Worm (Caenorhabditis elegans) whole organism, L3 larva: ENCODE data around the gene str-145.

Experiments used
- R02D3.7 ChIP-seq: fragments of 150-350 bp; optimal IDR thresholded peaks from 2 replicates; lab custom pipeline; 2014; ENCODE audit warnings: missing biosample characterization, missing genetic modification characterization
- ZK546.5 ChIP-seq: sonication (generic microtip); optimal IDR thresholded peaks from 2 replicates; lab custom pipeline; 2017; ENCODE audit warnings: missing biosample characterization, missing genetic modification characterization
- ama-1 ChIP-seq: fragments of 150-350 bp; optimal IDR thresholded peaks from 2 replicates; lab custom pipeline; 2018
- ceh-16 ChIP-seq: sonication (generic microtip); optimal IDR thresholded peaks from 2 replicates; lab custom pipeline; 2017; ENCODE audit warnings: missing biosample characterization, missing genetic modification characterization
- ceh-82 ChIP-seq: fragments of 150-350 bp; optimal IDR thresholded peaks from 2 replicates; lab custom pipeline; 2014; ENCODE audit warnings: missing biosample characterization, missing genetic modification characterization
- daf-12 ChIP-seq: fragments of 150-350 bp; optimal IDR thresholded peaks from 2 replicates; lab custom pipeline; 2014; ENCODE audit warnings: missing biosample characterization, missing genetic modification reagents, missing genetic modification characterization
- egl-27 ChIP-seq: sonication (generic microtip); optimal IDR thresholded peaks from 4 replicates; lab custom pipeline; 2017; ENCODE audit warnings: missing biosample characterization, missing genetic modification reagents, missing genetic modification characterization
- egl-5 ChIP-seq: fragments of 150-350 bp; optimal IDR thresholded peaks from 2 replicates; lab custom pipeline; 2017; ENCODE audit warnings: missing biosample characterization, missing genetic modification reagents, missing genetic modification characterization, inconsistent platforms
- elt-1 ChIP-seq: fragments of 150-350 bp; optimal IDR thresholded peaks from 2 replicates; lab custom pipeline; 2014; ENCODE audit warnings: missing biosample characterization, missing genetic modification characterization
- elt-2 ChIP-seq: sonication (generic microtip); optimal IDR thresholded peaks from 2 replicates; lab custom pipeline; 2016; ENCODE audit warnings: missing genetic modification reagents, mild to moderate bottlenecking, missing genetic modification characterization, missing compliant biosample characterization
- elt-3 ChIP-seq, 3 experiments: fragments of 150-350 bp in 1 of 3; sonication (generic microtip) in 2 of 3; optimal IDR thresholded peaks; 2 replicates in 2 of 3; 4 replicates in 1 of 3; lab custom pipeline; 2014 to 2017; ENCODE audit warnings: missing biosample characterization in 3 of 3, missing genetic modification characterization in 3 of 3
- fkh-10 ChIP-seq: sonication (generic microtip); optimal IDR thresholded peaks from 2 replicates; lab custom pipeline; 2017; ENCODE audit warnings: missing biosample characterization, missing genetic modification reagents, missing genetic modification characterization
- fkh-2 ChIP-seq: fragments of 150-350 bp; optimal IDR thresholded peaks from 2 replicates; lab custom pipeline; 2014; ENCODE audit warnings: missing biosample characterization, missing genetic modification reagents, missing genetic modification characterization
- fos-1 ChIP-seq: fragments of 150-350 bp; optimal IDR thresholded peaks from 2 replicates; lab custom pipeline; 2014; ENCODE audit warnings: missing biosample characterization, missing genetic modification characterization
- hmg-11 ChIP-seq: sonication (generic microtip); optimal IDR thresholded peaks from 2 replicates; lab custom pipeline; 2016; ENCODE audit warnings: missing genetic modification characterization, missing compliant biosample characterization
- jun-1 ChIP-seq: fragments of 150-350 bp; optimal IDR thresholded peaks from 2 replicates; lab custom pipeline; 2014; ENCODE audit warnings: missing biosample characterization, missing genetic modification reagents, missing genetic modification characterization
- lin-15B ChIP-seq: fragments of 150-350 bp; optimal IDR thresholded peaks from 2 replicates; lab custom pipeline; 2014; ENCODE audit warnings: missing biosample characterization, missing genetic modification characterization
- lsy-12 ChIP-seq: sonication (generic microtip); optimal IDR thresholded peaks from 2 replicates; lab custom pipeline; 2016; ENCODE audit warnings: mild to moderate bottlenecking, missing genetic modification characterization, missing compliant biosample characterization
- mdl-1 ChIP-seq: fragments of 150-350 bp; optimal IDR thresholded peaks from 2 replicates; lab custom pipeline; 2014; ENCODE audit warnings: missing biosample characterization, missing genetic modification characterization
- nfya-1 ChIP-seq: sonication (generic microtip); optimal IDR thresholded peaks from 2 replicates; lab custom pipeline; 2017; ENCODE audit warnings: missing genetic modification characterization, mild to moderate bottlenecking, missing compliant biosample characterization, antibody characterized with exemption, moderate library complexity; ENCODE audit not compliant: insufficient read depth
- nhr-11 ChIP-seq: fragments of 150-350 bp; optimal IDR thresholded peaks from 2 replicates; lab custom pipeline; 2014; ENCODE audit warnings: missing biosample characterization, missing genetic modification characterization
- nhr-12 ChIP-seq: fragments of 150-350 bp; optimal IDR thresholded peaks from 2 replicates; lab custom pipeline; 2014; ENCODE audit warnings: missing biosample characterization, missing genetic modification characterization
- nhr-23 ChIP-seq: fragments of 150-350 bp; optimal IDR thresholded peaks from 2 replicates; lab custom pipeline; 2014; ENCODE audit warnings: missing biosample characterization, missing genetic modification reagents, missing genetic modification characterization
- nhr-25 ChIP-seq: sonication (generic microtip); optimal IDR thresholded peaks from 2 replicates; lab custom pipeline; 2017; ENCODE audit warnings: missing biosample characterization, missing genetic modification characterization
- nhr-43 ChIP-seq: sonication (generic microtip); optimal IDR thresholded peaks from 2 replicates; lab custom pipeline; 2016; ENCODE audit warnings: mild to moderate bottlenecking, missing genetic modification characterization, missing compliant biosample characterization; ENCODE audit not compliant: poor library complexity, severe bottlenecking
- nhr-67 ChIP-seq: fragments of 150-350 bp; optimal IDR thresholded peaks from 2 replicates; lab custom pipeline; 2014; ENCODE audit warnings: missing biosample characterization, missing genetic modification characterization
- nhr-76 ChIP-seq: fragments of 150-350 bp; sonication (generic microtip); optimal IDR thresholded peaks from 5 replicates; lab custom pipeline; 2014; ENCODE audit warnings: missing biosample characterization, missing genetic modification characterization
- pha-4 ChIP-seq: fragments of 150-350 bp; optimal IDR thresholded peaks from 2 replicates; lab custom pipeline; 2014; ENCODE audit warnings: missing biosample characterization, missing genetic modification reagents, missing genetic modification characterization
- pqm-1 ChIP-seq: fragments of 150-350 bp; optimal IDR thresholded peaks from 2 replicates; lab custom pipeline; 2017; ENCODE audit warnings: missing biosample characterization, missing genetic modification characterization, inconsistent platforms
- sea-2 ChIP-seq: fragments of 150-350 bp; sonication (generic microtip); optimal IDR thresholded peaks from 4 replicates; lab custom pipeline; 2014; ENCODE audit warnings: missing biosample characterization, missing genetic modification reagents, missing genetic modification characterization
- skn-1 ChIP-seq: fragments of 150-350 bp; optimal IDR thresholded peaks from 2 replicates; lab custom pipeline; 2014; ENCODE audit warnings: missing biosample characterization, missing genetic modification characterization
- tbx-2 ChIP-seq: sonication (generic microtip); optimal IDR thresholded peaks from 2 replicates; lab custom pipeline; 2016; ENCODE audit warnings: mild to moderate bottlenecking, missing genetic modification characterization, missing compliant biosample characterization
- unc-39 ChIP-seq: sonication (generic microtip); optimal IDR thresholded peaks from 4 replicates; lab custom pipeline; 2017; ENCODE audit warnings: missing biosample characterization, missing genetic modification characterization
- unc-62 ChIP-seq: fragments of 150-350 bp; sonication (generic microtip); optimal IDR thresholded peaks from 4 replicates; lab custom pipeline; 2014; ENCODE audit warnings: missing biosample characterization, missing genetic modification reagents, missing genetic modification characterization
- ztf-11 ChIP-seq: fragments of 150-350 bp; optimal IDR thresholded peaks from 2 replicates; lab custom pipeline; 2014; ENCODE audit warnings: missing biosample characterization, missing genetic modification characterization
- ztf-4 ChIP-seq: fragments of 150-350 bp; optimal IDR thresholded peaks from 2 replicates; lab custom pipeline; 2014; ENCODE audit warnings: missing biosample characterization, missing genetic modification characterization

The str-145 gene

DNA sequence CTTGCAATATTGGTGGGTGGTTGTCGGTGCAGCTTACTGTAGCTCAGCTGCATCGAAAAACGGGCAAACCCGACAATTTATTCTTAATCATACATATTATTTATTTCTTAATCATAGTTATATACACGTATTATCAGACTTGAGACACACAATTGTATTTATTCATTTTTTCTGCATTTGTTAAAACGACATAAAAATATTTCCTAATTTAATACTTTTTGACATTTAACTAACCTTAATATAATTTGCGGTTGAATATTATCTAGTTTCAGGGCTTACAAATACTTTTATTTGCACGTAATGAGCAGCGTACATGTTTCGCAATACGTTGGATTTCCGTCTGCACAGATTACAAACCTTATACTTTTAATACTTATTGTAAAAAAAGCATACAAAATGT, 39.8 kb downstream of the str-145 start, which contains the start of gene str-138:
TSS of gene str-138 (plus strand) at position 301 of the 400 bp plus-strand sequence.
- no peak for TF ChIP-seq fkh-10 (GFP tag; lab: Kevin White, UChicago)

DNA sequence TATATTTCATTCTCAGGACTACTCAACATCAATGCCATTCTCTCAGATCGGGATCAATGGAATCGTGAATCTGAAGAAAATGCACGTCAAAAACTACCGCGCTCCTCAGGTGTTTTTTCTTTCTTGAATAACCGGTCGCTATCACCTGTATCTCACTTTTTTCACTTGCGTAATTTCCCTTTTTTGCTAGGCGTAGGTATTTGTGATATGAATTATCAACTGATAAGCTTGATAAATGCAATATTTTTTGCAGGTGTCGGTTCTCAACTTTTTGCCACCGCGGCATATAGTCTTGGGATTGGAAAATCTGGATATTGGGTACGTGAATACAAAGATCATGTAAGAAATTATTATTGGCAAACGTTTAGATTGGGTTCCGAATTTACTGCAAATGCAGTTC, 43.0 kb downstream of the str-145 start:
- TF ChIP-seq fkh-2 (tag; lab: Kevin White, UChicago) (no peak), lsy-12 (tag; lab: Kevin White, UChicago) (no peak), jun-1 (no peak), pha-4 (tag; lab: Kevin White, UChicago) (no peak), nfya-1 (tag; lab: Kevin White, UChicago) (no peak), elt-1 (tag; lab: Kevin White, UChicago) (no peak), egl-5 (tag; lab: Kevin White, UChicago) (no peak), skn-1 (no peak), nhr-43 (no peak), egl-27 (tag; lab: Kevin White, UChicago) (no peak), ztf-4 (tag; lab: Kevin White, UChicago) (no peak), daf-12 (tag; lab: Kevin White, UChicago) (no peak), ceh-16 (tag; lab: Kevin White, UChicago) (no peak), elt-3 (tag; optimal IDR thresholded peaks at IDR 0.05; lab: Kevin White, UChicago) (no peak), ZK546.5 (no peak)

- no peak for TF ChIP-seq unc-39 (tag; lab: Kevin White, UChicago)
- TF ChIP-seq nhr-43 = no peak
- no peak for TF ChIP-seq egl-5 (tag; lab: Kevin White, UChicago)
- no peak for TF ChIP-seq ztf-11 (tag; lab: Kevin White, UChicago)
- TF ChIP-seq nhr-25 = no peak
- TF ChIP-seq nhr-67 (tag; lab: Kevin White, UChicago) = no peak
- no peak for TF ChIP-seq unc-62 (GFP tag; lab: Kevin White, UChicago)
- no peak for TF ChIP-seq ceh-82
- TF ChIP-seq ama-1 (lab: Kevin White, UChicago) = no peak
- TF ChIP-seq lin-15B (tag; lab: Kevin White, UChicago) = no peak
- no peak for TF ChIP-seq sea-2 (GFP tag; lab: Kevin White, UChicago)
- TF ChIP-seq nhr-76 (tag; lab: Kevin White, UChicago) = no peak
- TF ChIP-seq daf-12 (tag; lab: Kevin White, UChicago) = no peak
- no peak for TF ChIP-seq tbx-2 (tag; lab: Kevin White, UChicago)
- TF ChIP-seq elt-3 (tag; optimal IDR thresholded peaks at IDR 0.05; lab: Kevin White, UChicago) = no peak
- TF ChIP-seq nhr-23 (tag; lab: Kevin White, UChicago) = no peak
- TF ChIP-seq jun-1 = no peak
- TF ChIP-seq skn-1 = no peak
- TF ChIP-seq pha-4 (tag; lab: Kevin White, UChicago) = no peak
- TF ChIP-seq, all 47 proteins: peak for 0
Observed at ce11 chrV:8054130-8054529, 44.0 kb downstream of the str-145 start, which contains the start of gene ZC513.2. ZC513.2 (plus strand) TSS chrV:8054430.

DNA sequence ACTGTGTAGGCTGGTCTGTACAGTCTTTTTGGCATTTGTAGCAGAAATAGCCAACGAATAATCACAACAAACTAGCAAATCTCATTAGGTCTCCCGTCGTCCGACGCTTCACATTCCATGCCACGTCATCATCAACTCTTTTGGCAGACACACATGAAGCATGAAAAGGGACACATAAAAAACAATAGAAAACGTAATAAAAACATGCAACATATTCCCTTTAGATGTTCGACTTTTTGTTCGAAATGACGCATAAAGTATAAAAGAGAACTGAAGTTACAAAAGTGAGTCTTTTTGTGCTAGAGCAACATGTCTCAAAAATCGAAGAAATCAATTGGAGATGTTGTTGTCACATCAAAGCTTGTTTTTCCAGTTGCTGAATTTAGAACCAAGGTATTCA, 46.3 kb downstream of the str-145 start, which contains the start of gene sth-1:
TSS of gene sth-1 (plus strand) at position 301 of the 400 bp plus-strand sequence.
- TF ChIP-seq R02D3.7 (tag; lab: Kevin White, UChicago) (no peak), elt-2 (tag; lab: Kevin White, UChicago) (no peak), ceh-82 (no peak), hmg-11 (tag; lab: Kevin White, UChicago) (no peak), mdl-1 (tag; lab: Kevin White, UChicago) (no peak), unc-62 (GFP tag; lab: Kevin White, UChicago) (no peak), ceh-16 (tag; lab: Kevin White, UChicago) (no peak), nhr-11 (tag; lab: Kevin White, UChicago) (no peak), nhr-12 (tag; lab: Kevin White, UChicago) (no peak), fkh-2 (tag; lab: Kevin White, UChicago) (no peak), fos-1 (tag; lab: Kevin White, UChicago) (no peak), unc-39 (tag; lab: Kevin White, UChicago) (no peak), sea-2 (GFP tag; lab: Kevin White, UChicago) (no peak), pqm-1 (no peak), nhr-43 (no peak), ama-1 (lab: Kevin White, UChicago) (no peak)
